Fruit fly (Drosophila melanogaster) whole organism, embryonic: ENCODE results near the gene CG2021.

Experiments
- Bdp1 ChIP-seq: fragments of 200-800 bp; sonication (Bioruptor generic); optimal IDR thresholded peaks from 3 replicates; lab custom pipeline; 2016; ENCODE audit warnings: missing biosample characterization, missing genetic modification characterization
- CG10274 ChIP-seq: fragments of 200-800 bp; sonication (Bioruptor generic); optimal IDR thresholded peaks from 3 replicates; lab custom pipeline; 2017; ENCODE audit warnings: missing biosample characterization, mild to moderate bottlenecking, missing genetic modification characterization
- CG12219 ChIP-seq: fragments of 200-800 bp; sonication (Bioruptor generic); optimal IDR thresholded peaks from 3 replicates; lab custom pipeline; 2018; ENCODE audit warnings: missing biosample characterization, mild to moderate bottlenecking, missing genetic modification characterization
- CG12769 ChIP-seq: fragments of 200-800 bp; sonication (Bioruptor generic); optimal IDR thresholded peaks from 2 replicates; lab custom pipeline; 2019; ENCODE audit warnings: missing biosample characterization, mild to moderate bottlenecking, missing genetic modification characterization, moderate library complexity
- CG13287 ChIP-seq: fragments of 200-800 bp; sonication (Bioruptor generic); IDR thresholded peaks from 2 replicates; pipeline ENCODE4 v1.3.6; 2022; ENCODE audit warnings: missing biosample characterization, missing genetic modification characterization; ENCODE audit not compliant: partially characterized antibody
- CG13775 ChIP-seq: fragments of 200-800 bp; sonication (Bioruptor generic); optimal IDR thresholded peaks from 3 replicates; lab custom pipeline; 2017; ENCODE audit warnings: missing biosample characterization, mild to moderate bottlenecking, missing genetic modification characterization
- CG15514 ChIP-seq: fragments of 200-800 bp; sonication (Bioruptor generic); optimal IDR thresholded peaks from 3 replicates; lab custom pipeline; 2017; ENCODE audit warnings: missing biosample characterization, missing genetic modification characterization, mild to moderate bottlenecking, moderate library complexity, missing genetic modification reagents
- CG17802 ChIP-seq: fragments of 200-800 bp; sonication (Bioruptor generic); optimal IDR thresholded peaks from 2 replicates; lab custom pipeline; 2018; ENCODE audit warnings: missing biosample characterization, mild to moderate bottlenecking, missing genetic modification characterization, moderate library complexity
- CG18764 ChIP-seq: fragments of 200-800 bp; sonication (Bioruptor generic); optimal IDR thresholded peaks from 3 replicates; lab custom pipeline; 2016; ENCODE audit warnings: missing biosample characterization, missing genetic modification characterization
- CG4707 ChIP-seq: fragments of 200-800 bp; sonication (Bioruptor generic); optimal IDR thresholded peaks from 2 replicates; lab custom pipeline; 2018; ENCODE audit warnings: missing biosample characterization, mild to moderate bottlenecking, missing genetic modification characterization, moderate library complexity
- CG6683 ChIP-seq: fragments of 200-800 bp; sonication (Bioruptor generic); optimal IDR thresholded peaks from 2 replicates; lab custom pipeline; 2017; ENCODE audit warnings: missing biosample characterization, mild to moderate bottlenecking, missing genetic modification characterization, missing genetic modification reagents
- CG6765 ChIP-seq: fragments of 200-800 bp; sonication (Bioruptor generic); optimal IDR thresholded peaks from 3 replicates; lab custom pipeline; 2017; ENCODE audit warnings: missing biosample characterization, mild to moderate bottlenecking, missing genetic modification characterization
- CG8388 ChIP-seq: fragments of 200-800 bp; sonication (Bioruptor generic); optimal IDR thresholded peaks from 2 replicates; lab custom pipeline; 2019; ENCODE audit warnings: missing biosample characterization, mild to moderate bottlenecking, missing genetic modification characterization, moderate library complexity
- D19A ChIP-seq: fragments of 200-800 bp; optimal IDR thresholded peaks from 3 replicates; lab custom pipeline; 2019; ENCODE audit warnings: missing biosample characterization, mild to moderate bottlenecking, missing genetic modification characterization, moderate library complexity
- Dip2 ChIP-seq: fragments of 200-800 bp; sonication (Bioruptor generic); IDR thresholded peaks from 2 replicates; pipeline ENCODE4 v1.3.6; 2022; ENCODE audit warnings: missing biosample characterization, missing genetic modification characterization
- Drgx ChIP-seq: fragments of 200-800 bp; sonication (Bioruptor generic); IDR thresholded peaks from 2 replicates; pipeline ENCODE4 v1.3.6; 2022; ENCODE audit warnings: missing biosample characterization, missing genetic modification characterization
- E2f2 ChIP-seq: fragments of 200-800 bp; sonication (Bioruptor generic); IDR thresholded peaks from 2 replicates; pipeline ENCODE4 v1.3.6; 2022; ENCODE audit warnings: missing biosample characterization, missing genetic modification characterization
- Eip74EF ChIP-seq, 2 experiments: fragments of 200-800 bp in 1 of 2; fragments of >200 bp in 1 of 2; sonication (Bioruptor generic) in 1 of 2; optimal IDR thresholded peaks; 2 replicates each; lab custom pipeline; 2017 to 2019; ENCODE audit warnings: missing biosample characterization in 2 of 2, missing genetic modification characterization in 2 of 2, mild to moderate bottlenecking in 1 of 2, moderate library complexity in 1 of 2
- Fer1 ChIP-seq: fragments of 200-800 bp; sonication (Bioruptor generic); optimal IDR thresholded peaks from 2 replicates; lab custom pipeline; 2017; ENCODE audit warnings: missing biosample characterization, mild to moderate bottlenecking, missing genetic modification characterization
- HLH4C ChIP-seq: fragments of 200-800 bp; sonication (Bioruptor generic); IDR thresholded peaks from 3 replicates; pipeline ENCODE4 v1.3.6; 2022; ENCODE audit warnings: missing biosample characterization, missing genetic modification characterization; ENCODE audit not compliant: partially characterized antibody
- HLHmδ ChIP-seq: fragments of 200-800 bp; sonication (Bioruptor generic); optimal IDR thresholded peaks from 2 replicates; lab custom pipeline; 2018; ENCODE audit warnings: missing biosample characterization, mild to moderate bottlenecking, missing genetic modification characterization, moderate library complexity
- HmgD ChIP-seq: fragments of 200-800 bp; sonication (Bioruptor generic); optimal IDR thresholded peaks from 3 replicates; lab custom pipeline; 2016; ENCODE audit warnings: missing biosample characterization, missing genetic modification characterization
- Hmr ChIP-seq: fragments of 200-800 bp; sonication (Bioruptor generic); optimal IDR thresholded peaks from 3 replicates; lab custom pipeline; 2017; ENCODE audit warnings: mild to moderate bottlenecking, missing biosample characterization, missing genetic modification reagents, missing genetic modification characterization
- Hsf ChIP-seq: fragments of 200-800 bp; sonication (Bioruptor generic); optimal IDR thresholded peaks from 3 replicates; lab custom pipeline; 2016; ENCODE audit warnings: missing biosample characterization, missing genetic modification characterization
- MESR4 ChIP-seq: fragments of 200-800 bp; sonication (Bioruptor generic); optimal IDR thresholded peaks from 2 replicates; lab custom pipeline; 2018; ENCODE audit warnings: missing biosample characterization, mild to moderate bottlenecking, missing genetic modification characterization, moderate library complexity
- MTF-1 ChIP-seq: fragments of 200-800 bp; sonication (Bioruptor generic); optimal IDR thresholded peaks from 2 replicates; lab custom pipeline; 2018; ENCODE audit warnings: missing biosample characterization, mild to moderate bottlenecking, missing genetic modification characterization, borderline replicate concordance
- Myb ChIP-seq: fragments of 200-800 bp; sonication (Bioruptor generic); optimal IDR thresholded peaks from 2 replicates; lab custom pipeline; 2016; ENCODE audit warnings: missing biosample characterization, missing genetic modification characterization
- NK7.1 ChIP-seq: fragments of 200-800 bp; sonication (Bioruptor generic); optimal IDR thresholded peaks from 3 replicates; lab custom pipeline; 2016; ENCODE audit warnings: missing biosample characterization, missing genetic modification characterization
- Neu2 ChIP-seq: fragments of 200-800 bp; sonication (Bioruptor generic); optimal IDR thresholded peaks from 3 replicates; lab custom pipeline; 2016; ENCODE audit warnings: missing biosample characterization, missing genetic modification characterization, borderline replicate concordance
- Opbp ChIP-seq: fragments of 200-800 bp; sonication (Bioruptor generic); IDR thresholded peaks from 3 replicates; pipeline ENCODE4 v1.3.6; 2022; ENCODE audit warnings: missing biosample characterization, missing genetic modification characterization; ENCODE audit not compliant: partially characterized antibody
- Xrp1 ChIP-seq: fragments of 200-800 bp; sonication (Bioruptor generic); IDR thresholded peaks from 2 replicates; pipeline ENCODE4 v1.3.6; 2022; ENCODE audit warnings: missing biosample characterization, missing genetic modification characterization
- amos ChIP-seq: fragments of 200-800 bp; sonication (Bioruptor generic); IDR thresholded peaks from 2 replicates; pipeline ENCODE4 v1.3.6; 2022; ENCODE audit warnings: missing biosample characterization, missing genetic modification characterization; ENCODE audit not compliant: partially characterized antibody
- cad ChIP-seq: fragments of >200 bp; optimal IDR thresholded peaks from 2 replicates; lab custom pipeline; 2017; ENCODE audit warnings: missing biosample characterization, missing genetic modification characterization
- chm ChIP-seq: fragments of 200-800 bp; sonication (Bioruptor generic); IDR thresholded peaks from 2 replicates; pipeline ENCODE4 v1.3.6; 2022; ENCODE audit warnings: missing biosample characterization, missing genetic modification characterization
- eve ChIP-seq, 2 experiments: fragments of >200 bp; optimal IDR thresholded peaks; 2 replicates each; lab custom pipeline; 2017; ENCODE audit warnings: missing biosample characterization in 2 of 2, missing genetic modification characterization in 2 of 2
- gce ChIP-seq: fragments of 200-800 bp; sonication (Bioruptor generic); IDR thresholded peaks from 3 replicates; pipeline ENCODE4 v1.3.6; 2022; ENCODE audit warnings: missing biosample characterization, missing genetic modification characterization
- her ChIP-seq: fragments of 200-800 bp; sonication (Bioruptor generic); optimal IDR thresholded peaks from 2 replicates; lab custom pipeline; 2016; ENCODE audit warnings: missing biosample characterization, missing genetic modification characterization
- nerfin-1 ChIP-seq: fragments of 200-800 bp; sonication (Bioruptor generic); optimal IDR thresholded peaks from 3 replicates; lab custom pipeline; 2019; ENCODE audit warnings: missing biosample characterization, mild to moderate bottlenecking, missing genetic modification characterization, moderate library complexity
- nom ChIP-seq: fragments of 200-800 bp; sonication (Bioruptor generic); optimal IDR thresholded peaks from 2 replicates; lab custom pipeline; 2017; ENCODE audit warnings: missing biosample characterization, missing genetic modification characterization, mild to moderate bottlenecking, moderate library complexity, missing genetic modification reagents
- pho ChIP-seq: fragments of 200-800 bp; sonication (Bioruptor generic); optimal IDR thresholded peaks from 2 replicates; lab custom pipeline; 2016; ENCODE audit warnings: missing biosample characterization, missing genetic modification characterization
- repo ChIP-seq: fragments of 200-800 bp; sonication (Bioruptor generic); optimal IDR thresholded peaks from 2 replicates; lab custom pipeline; 2016; ENCODE audit warnings: missing biosample characterization, missing genetic modification characterization
- run ChIP-seq: fragments of 200-800 bp; sonication (Bioruptor generic); optimal IDR thresholded peaks from 3 replicates; lab custom pipeline; 2018; ENCODE audit warnings: missing biosample characterization, mild to moderate bottlenecking, missing genetic modification characterization
- sob ChIP-seq: fragments of 200-800 bp; sonication (Bioruptor generic); IDR thresholded peaks from 2 replicates; pipeline ENCODE4 v1.3.6; 2022; ENCODE audit warnings: missing biosample characterization, missing genetic modification characterization
- tna ChIP-seq: fragments of 200-800 bp; sonication (Bioruptor generic); IDR thresholded peaks from 2 replicates; pipeline ENCODE4 v1.3.6; 2022; ENCODE audit warnings: missing biosample characterization, missing genetic modification characterization; ENCODE audit not compliant: partially characterized antibody
- tup ChIP-seq: fragments of 200-800 bp; sonication (Bioruptor generic); optimal IDR thresholded peaks from 2 replicates; lab custom pipeline; 2016; ENCODE audit warnings: missing biosample characterization, mild to moderate bottlenecking, missing genetic modification characterization, moderate library complexity
- tx ChIP-seq: fragments of 200-800 bp; sonication (Bioruptor generic); optimal IDR thresholded peaks from 2 replicates; lab custom pipeline; 2016; ENCODE audit warnings: missing biosample characterization, missing genetic modification characterization
- wdn ChIP-seq: fragments of 200-800 bp; sonication (Bioruptor generic); IDR thresholded peaks from 2 replicates; pipeline ENCODE4 v1.3.6; 2022; ENCODE audit warnings: missing biosample characterization, missing genetic modification characterization
- wek ChIP-seq: fragments of 200-800 bp; sonication (Bioruptor generic); optimal IDR thresholded peaks from 3 replicates; lab custom pipeline; 2018; ENCODE audit warnings: missing biosample characterization, mild to moderate bottlenecking, missing genetic modification characterization, moderate library complexity

The CG2021 gene

DNA sequence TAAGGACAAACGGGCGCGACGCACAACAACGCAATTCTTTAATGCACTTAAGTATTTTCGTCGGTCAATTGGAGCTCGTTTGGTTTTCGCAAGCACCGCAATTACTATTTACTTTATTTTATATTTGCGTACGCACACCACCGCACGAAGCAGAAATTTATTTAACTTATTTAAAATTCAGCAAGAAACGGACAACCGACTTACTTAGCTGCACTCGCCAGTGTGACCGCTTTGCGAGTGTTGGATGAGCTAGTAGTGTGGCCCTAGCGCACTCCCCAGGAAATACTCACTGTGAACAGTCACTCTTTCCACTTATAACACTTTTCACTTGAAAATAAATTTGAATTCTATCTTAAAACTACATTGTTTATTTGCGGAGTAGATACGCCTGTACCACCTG lies 46.3 kb downstream of the CG2021 start, which contains the start of gene drpr (continued):
- TF ChIP-seq CG10274 (no peak), Drgx (GFP tag; lab: Robert Waterston, UW) (peak; percentile 15; the same call in 1 of the 2 replicates), E2f2 (GFP tag; lab: Robert Waterston, UW) (peak; percentile 77), cad (no peak), Xrp1 (GFP tag; lab: Robert Waterston, UW) (no peak), Hmr (GFP tag; lab: Kevin White, UChicago) (peak; percentile 41), CG6765 (peak; percentile 48), Eip74EF (GFP tag; optimal IDR thresholded peaks at IDR 0.05; lab: Kevin White, UChicago) (peak in 1 of 2 experiments; percentile 22), NK7.1 (GFP tag; lab: Kevin White, UChicago) (peak; percentile 11), amos (peak; percentile 54; the same call in 1 of the 2 replicates), MTF-1 (peak; percentile 17), MESR4 (peak; percentile 79), CG13775 (GFP tag; lab: Kevin White, UChicago) (peak; percentile 33), CG4707 (GFP tag; lab: Kevin White, UChicago) (peak; percentile 54), run (peak; percentile 16), repo (no peak), tup (GFP tag; lab: Kevin White, UChicago) (no peak), Opbp (GFP tag; lab: Robert Waterston, UW) (no peak), wdn (GFP tag; lab: Robert Waterston, UW) (no peak), chm (GFP tag; lab: Robert Waterston, UW) (peak; percentile 53; the same call in 1 of the 2 replicates), tx (GFP tag; lab: Kevin White, UChicago) (no peak), HLHmδ (GFP tag; lab: Kevin White, UChicago) (peak; percentile 19), her (GFP tag; lab: Kevin White, UChicago) (peak; percentile 10), CG12219 (no peak), Fer1 (GFP tag; lab: Kevin White, UChicago) (peak; percentile 57), sob (GFP tag; lab: Robert Waterston, UW) (0 out of 2 replicates have a peak, but pooled peaks have one; percentile 14), CG12769 (tag; lab: Kevin White, UChicago) (peak; percentile 11), wek (GFP tag; lab: Kevin White, UChicago) (peak; percentile 30), gce (no peak), Dip2 (GFP tag; lab: Robert Waterston, UW) (no peak), HmgD (GFP tag; lab: Kevin White, UChicago) (peak; percentile 9), CG6683 (GFP tag; lab: Kevin White, UChicago) (no peak), eve (GFP tag; optimal IDR thresholded peaks at IDR 0.05; lab: Kevin White, UChicago) (no peak), pho (no peak), Bdp1 (GFP tag; lab: Kevin White, UChicago) (peak; percentile 28), CG18764 (no peak), nerfin-1 (peak; percentile 21), CG17802 (tag; lab: Kevin White, UChicago) (no peak), Myb (GFP tag; lab: Kevin White, UChicago) (peak; percentile 72), D19A (tag; lab: Kevin White, UChicago) (peak; percentile 26), Neu2 (GFP tag; lab: Kevin White, UChicago) (no peak), CG8388 (GFP tag; lab: Kevin White, UChicago) (peak; percentile 18), CG13287 (GFP tag; lab: Robert Waterston, UW) (no peak), tna (GFP tag; lab: Robert Waterston, UW) (peak; percentile 42; the same call in 1 of the 2 replicates), CG15514 (GFP tag; lab: Kevin White, UChicago) (peak; percentile 82), HLH4C (0 out of 3 replicates have a peak, but pooled peaks have one; percentile 35), nom (GFP tag; lab: Kevin White, UChicago) (peak; percentile 53), Hsf (GFP tag; lab: Kevin White, UChicago) (no peak)
